Worm (Caenorhabditis elegans) whole organism, young adult: ENCODE measurements around the gene C25H3.1.

Experiments used
- Y67H2A.10 ChIP-seq: fragments of 200-800 bp; sonication (Bioruptor generic); conservative IDR thresholded peaks from 2 replicates; pipeline ENCODE4 v1.3.6; 2022; ENCODE audit warnings: missing genetic modification reagents, missing genetic modification characterization, missing compliant biosample characterization
- him-1 ChIP-seq: sonication (generic microtip); optimal IDR thresholded peaks from 2 replicates; lab custom pipeline; 2016; ENCODE audit warnings: missing genotype, missing genetic modification reagents, missing genetic modification characterization, missing compliant biosample characterization
- lin-26 ChIP-seq: fragments of 200-800 bp; sonication (Bioruptor generic); IDR thresholded peaks from 2 replicates; pipeline ENCODE4 v1.3.6; 2022; ENCODE audit warnings: missing genetic modification reagents, missing genetic modification characterization, missing compliant biosample characterization
- madf-6 ChIP-seq: fragments of 200-800 bp; sonication (Bioruptor generic); IDR thresholded peaks from 2 replicates; pipeline ENCODE4 v1.3.6; 2022; ENCODE audit warnings: missing genetic modification reagents, missing genetic modification characterization, missing compliant biosample characterization
- nfyb-1 ChIP-seq: fragments of 200-800 bp; sonication (Bioruptor generic); IDR thresholded peaks from 2 replicates; pipeline ENCODE4 v1.3.6; 2022; ENCODE audit warnings: missing genetic modification reagents, missing genetic modification characterization, missing compliant biosample characterization
- sea-2 ChIP-seq: fragments of 200-800 bp; sonication (Bioruptor generic); IDR thresholded peaks from 2 replicates; pipeline ENCODE4 v1.3.6; 2022; ENCODE audit warnings: missing genetic modification characterization, missing compliant biosample characterization
- snpc-4 ChIP-seq, 5 experiments: fragments of 150-350 bp in 1 of 5; sonication (generic microtip) in 4 of 5; optimal IDR thresholded peaks; 2 replicates each; lab custom pipeline; 2014 to 2018; ENCODE audit warnings: missing genetic modification characterization in 5 of 5, missing biosample characterization in 3 of 5, antibody characterized with exemption in 2 of 5, mild to moderate bottlenecking in 2 of 5, missing compliant biosample characterization in 2 of 5, missing genotype in 2 of 5, moderate library complexity in 2 of 5, missing genetic modification reagents in 1 of 5

DNA sequence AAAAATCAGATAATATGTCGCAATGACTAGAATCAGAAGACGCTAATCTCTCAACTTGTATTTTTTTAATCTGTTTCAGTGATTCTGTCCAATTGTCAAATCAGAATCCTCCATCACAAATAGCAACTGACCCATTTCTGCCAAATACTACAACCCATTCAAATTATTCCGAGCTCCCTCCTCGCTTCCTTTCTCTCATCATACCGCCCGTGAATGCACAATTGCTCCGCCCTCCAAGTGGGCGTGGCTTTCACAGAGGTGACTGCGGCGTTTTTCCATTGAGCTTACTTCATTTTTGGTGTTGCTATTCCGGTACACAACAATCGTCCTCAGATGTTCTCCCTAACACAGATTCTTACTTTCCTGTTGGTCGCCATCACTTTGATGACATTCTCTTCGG is 18.2 kb upstream of the C25H3.1 start, which contains the start of gene flp-27:
- no peak for TF ChIP-seq snpc-4 (GFP tag; optimal IDR thresholded peaks at IDR 0.05; lab: Kevin White, UChicago)
- TF ChIP-seq snpc-4 (tag; optimal IDR thresholded peaks at IDR 0.05; lab: Kevin White, UChicago) = no peak
- no peak for TF ChIP-seq nfyb-1
- TF ChIP-seq lin-26 = no peak
- no peak for TF ChIP-seq him-1 (tag; lab: Kevin White, UChicago)
- no peak for TF ChIP-seq sea-2 (GFP tag; lab: Robert Waterston, UW)
- TF ChIP-seq madf-6 (GFP tag; lab: Robert Waterston, UW) = no peak
- TF ChIP-seq Y67H2A.10 (GFP tag; lab: Robert Waterston, UW) = no peak
